Fruit fly (Drosophila melanogaster): ENCODE results near the gene ORY.
"Not testable (repeated sequence)": the region's sequence is repeated elsewhere in the genome, so short reads cannot be mapped to it uniquely, and the experiment has no call there.

dm6 chrY:3649696-3650095, 88.2 kb downstream of the ORY start, which contains the start of gene CCY:
- not testable (repeated sequence) for TF ChIP-seq insv, Sin3A (optimal IDR thresholded peaks at IDR 0.05)
